Worm (Caenorhabditis elegans) whole organism, L4/young adult: ENCODE data around the gene F11A5.17.

ENCODE experiments used
- W03F9.2 ChIP-seq: fragments of 150-350 bp; optimal IDR thresholded peaks from 2 replicates; lab custom pipeline; 2014; ENCODE audit warnings: missing biosample characterization, missing genetic modification characterization
- dao-5 ChIP-seq: sonication (generic microtip); optimal IDR thresholded peaks from 2 replicates; lab custom pipeline; 2016; ENCODE audit warnings: missing genotype, missing genetic modification characterization, moderate library complexity, missing compliant biosample characterization
- him-1 ChIP-seq: sonication (generic microtip); optimal IDR thresholded peaks from 2 replicates; lab custom pipeline; 2016; ENCODE audit warnings: missing genotype, missing genetic modification reagents, missing genetic modification characterization, missing compliant biosample characterization

DNA sequence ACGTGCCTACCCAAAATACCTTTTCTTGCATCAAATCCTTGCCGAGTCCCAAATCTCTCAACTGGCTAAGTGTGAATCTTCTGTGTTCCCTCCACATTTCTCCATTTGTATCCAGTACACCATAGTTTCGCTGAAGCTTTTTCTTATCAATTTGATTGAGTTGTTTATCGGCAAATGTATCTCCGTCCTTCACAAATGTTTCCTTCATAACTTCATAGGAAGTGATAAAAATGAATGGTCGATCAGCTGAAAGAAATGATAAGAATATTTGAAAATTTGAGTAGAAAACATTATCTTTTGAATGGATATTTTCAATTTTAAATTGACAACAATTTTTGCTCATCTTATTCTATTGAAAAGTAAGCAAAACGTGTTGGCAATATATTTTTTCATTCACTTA, 26.6 kb upstream of the F11A5.17 start:
- TF ChIP-seq W03F9.2 (no peak), dao-5 (tag; lab: Kevin White, UChicago) (no peak), him-1 (no peak)
